Worm (Caenorhabditis elegans): ENCODE data around the gene ufm-1.

ce11 chrIII:7858407-7859029 lies at the start of gene ufm-1, which contains the start of gene coq-5:
- no peak for TF ChIP-seq nhr-77 (tag; optimal IDR thresholded peaks at IDR 0.05)
- TF ChIP-seq egl-27 (tag; optimal IDR thresholded peaks at IDR 0.05) = no peak
- TF ChIP-seq ztf-11 (tag; optimal IDR thresholded peaks at IDR 0.05) = peak in 1 of 2 experiments; percentile 55
- no peak for TF ChIP-seq lin-39 (tag; optimal IDR thresholded peaks at IDR 0.05)
- peak; percentile 10; the same call in 1 of the 2 replicates for TF ChIP-seq isw-1 (GFP tag; IDR thresholded peaks at IDR 0.05)
- no peak for TF ChIP-seq ztf-4 (tag; optimal IDR thresholded peaks at IDR 0.05)
- TF ChIP-seq fos-1 (tag; optimal IDR thresholded peaks at IDR 0.05) = no peak
- TF ChIP-seq unc-62 (GFP tag; optimal IDR thresholded peaks at IDR 0.05) = no peak

Data from whole organism, L1 larva.